Worm (Caenorhabditis elegans): ENCODE measurements around the gene atx-2.

atx-2 gene

ce11 chrIII:10469574-10470055, 8.4 kb downstream of the atx-2 start, which contains the start of gene D2045.5:
Gene D2045.5 (minus strand): TSS chrIII:10469624.
- TF ChIP-seq unc-62 (GFP tag; optimal IDR thresholded peaks at IDR 0.05), result no peak

- TF ChIP-seq unc-62 (GFP tag; optimal IDR thresholded peaks at IDR 0.05), result no peak
These were observed 9.7 kb downstream of the atx-2 start, which contains the start of gene cul-1 for ce11 chrIII:10470927-10471326. Gene cul-1 (plus strand): TSS chrIII:10471237.

ce11 chrIII:10474945-10475344, 13.8 kb downstream of the atx-2 start, which contains the start of gene D2045.9:
Gene D2045.9 (plus strand): TSS chrIII:10475245.
- TF ChIP-seq unc-62 (GFP tag; optimal IDR thresholded peaks at IDR 0.05), result no peak

- TF ChIP-seq unc-62 (GFP tag; optimal IDR thresholded peaks at IDR 0.05), result no peak
These were observed 18.0 kb downstream of the atx-2 start, which contains the start of gene D2045.7 for ce11 chrIII:10479180-10479579. Gene D2045.7 (plus strand): TSS chrIII:10479480.

- no peak for TF ChIP-seq unc-62 (GFP tag; optimal IDR thresholded peaks at IDR 0.05)
These were observed 20.3 kb downstream of the atx-2 start for ce11 chrIII:10481497-10481896.

ce11 chrIII:10481988-10482387, 20.8 kb downstream of the atx-2 start, which contains the start of gene D2045.8:
Gene D2045.8 (plus strand): TSS chrIII:10482288.
- TF ChIP-seq unc-62 (GFP tag; optimal IDR thresholded peaks at IDR 0.05), result no peak

- TF ChIP-seq unc-62 (GFP tag; optimal IDR thresholded peaks at IDR 0.05), result no peak
These were observed 25.3 kb downstream of the atx-2 start for ce11 chrIII:10486455-10486854.

ce11 chrIII:10488052-10488451, 26.9 kb downstream of the atx-2 start, which contains the start of gene ptr-25:
Gene ptr-25 (plus strand): TSS chrIII:10488124.
- no peak for TF ChIP-seq unc-62 (GFP tag; optimal IDR thresholded peaks at IDR 0.05)

- TF ChIP-seq unc-62 (GFP tag; optimal IDR thresholded peaks at IDR 0.05), result no peak
These were observed 42.6 kb downstream of the atx-2 start, which contains the start of gene rab-33 for ce11 chrIII:10503753-10504152. Gene rab-33 (minus strand): TSS chrIII:10503853.

- no peak for TF ChIP-seq unc-62 (GFP tag; optimal IDR thresholded peaks at IDR 0.05)
These were observed 44.0 kb downstream of the atx-2 start, which contains the start of the genes taf-11.3 and urm-1 for ce11 chrIII:10505182-10505581. Gene taf-11.3 (minus strand): TSS chrIII:10505250. Gene urm-1 (plus strand): TSS chrIII:10505480.

- no peak for TF ChIP-seq unc-62 (GFP tag; optimal IDR thresholded peaks at IDR 0.05)
These were observed 44.9 kb downstream of the atx-2 start for ce11 chrIII:10505943-10506698.

- no peak for TF ChIP-seq unc-62 (GFP tag; optimal IDR thresholded peaks at IDR 0.05)
These were observed 45.6 kb downstream of the atx-2 start, which contains the start of the genes sip-1 and sly-1 for ce11 chrIII:10506699-10507248. Gene sip-1 (minus strand): TSS chrIII:10506801. Gene sly-1 (plus strand): TSS chrIII:10507058.

ce11 chrIII:10512570-10512969, 51.4 kb downstream of the atx-2 start:
- no peak for TF ChIP-seq unc-62 (GFP tag; optimal IDR thresholded peaks at IDR 0.05)

- no peak for TF ChIP-seq unc-62 (GFP tag; optimal IDR thresholded peaks at IDR 0.05)
These were observed 54.6 kb downstream of the atx-2 start for ce11 chrIII:10515751-10516150.

Data from whole organism, dauer.